Worm (Caenorhabditis elegans): Measurements from ENCODE around the gene F48B9.8.

F48B9.8 gene

DNA sequence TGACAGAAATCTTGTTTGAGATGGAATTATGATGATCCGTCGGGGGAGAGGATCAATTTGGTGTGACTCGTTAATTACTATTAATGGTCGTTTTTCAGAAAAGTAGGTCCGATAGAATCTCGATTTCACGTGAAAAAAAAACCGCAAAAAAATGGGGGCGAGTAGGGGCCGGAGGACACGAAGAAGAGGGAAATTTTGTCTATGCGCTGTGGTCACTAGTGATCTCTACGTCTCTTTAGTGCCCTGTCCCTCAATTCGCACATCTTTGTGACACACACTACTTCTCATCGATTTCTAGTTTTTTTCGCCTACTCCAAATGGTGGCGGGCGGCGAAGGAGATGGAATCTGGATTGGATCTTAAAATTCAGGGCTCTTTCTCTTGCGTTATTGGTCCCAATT is 35.6 kb downstream of the F48B9.8 start (continued):
- peak in 1 of 2 experiments; percentile 39 for TF ChIP-seq mdl-1 (tag; optimal IDR thresholded peaks at IDR 0.05)
- no peak for TF ChIP-seq nhr-11 (tag; optimal IDR thresholded peaks at IDR 0.05)
- no peak for TF ChIP-seq nhr-77 (tag; optimal IDR thresholded peaks at IDR 0.05)

ce11 chrX:2138923-2139322 is 37.3 kb downstream of the F48B9.8 start:
- no peak for TF ChIP-seq F44E2.7 (GFP tag; IDR thresholded peaks at IDR 0.05)
- TF ChIP-seq hlh-30 (tag; optimal IDR thresholded peaks at IDR 0.05; ENCODE audit: insufficient read depth) = peak; percentile 13
- no peak for TF ChIP-seq lim-7 (GFP tag; IDR thresholded peaks at IDR 0.05)
- no peak for TF ChIP-seq skn-1 (tag; optimal IDR thresholded peaks at IDR 0.05)
- TF ChIP-seq F10B5.3 (tag; optimal IDR thresholded peaks at IDR 0.05) = no peak
- no peak for TF ChIP-seq zag-1 (tag; optimal IDR thresholded peaks at IDR 0.05)
- TF ChIP-seq hlh-11 (tag; optimal IDR thresholded peaks at IDR 0.05) = peak; percentile 43
- TF ChIP-seq ZK337.2 (GFP tag; IDR thresholded peaks at IDR 0.05) = no peak
- TF ChIP-seq mdl-1 (tag; optimal IDR thresholded peaks at IDR 0.05) = peak in 1 of 2 experiments; percentile 15
- peak; percentile 58 for TF ChIP-seq nhr-11 (tag; optimal IDR thresholded peaks at IDR 0.05)
- peak; percentile 67 for TF ChIP-seq fkh-10 (GFP tag; optimal IDR thresholded peaks at IDR 0.05)
- peak in 1 of 2 experiments; percentile 10 for TF ChIP-seq daf-16 (GFP tag; optimal IDR thresholded peaks at IDR 0.05)
- no peak for TF ChIP-seq daf-16 (tag; optimal IDR thresholded peaks at IDR 0.05)
- peak in 1 of 2 experiments; percentile 9 for TF ChIP-seq hif-1 (tag; optimal IDR thresholded peaks at IDR 0.05)
- no peak for TF ChIP-seq php-3 (GFP tag; IDR thresholded peaks at IDR 0.05)
- TF ChIP-seq ZK546.5 (tag; optimal IDR thresholded peaks at IDR 0.05) = no peak
- no peak for TF ChIP-seq snpc-1.2 (GFP tag; IDR thresholded peaks at IDR 0.05)
- TF ChIP-seq unc-62 (GFP tag; optimal IDR thresholded peaks at IDR 0.05 in 1 of 2) = peak in 1 of 2 experiments; percentile 39
- TF ChIP-seq unc-62 (tag; optimal IDR thresholded peaks at IDR 0.05) = no peak
- TF ChIP-seq lin-15B (tag; optimal IDR thresholded peaks at IDR 0.05) = no peak
- TF ChIP-seq lir-3 (tag; optimal IDR thresholded peaks at IDR 0.05) = no peak
- no peak for TF ChIP-seq fos-1 (tag; optimal IDR thresholded peaks at IDR 0.05)

ce11 chrX:2136937-2137336 is 39.3 kb downstream of the F48B9.8 start:
- TF ChIP-seq hmg-1.1 (GFP tag; IDR thresholded peaks at IDR 0.05) (no peak), aha-1 (tag) (peak; percentile 95), lin-15B (tag; optimal IDR thresholded peaks at IDR 0.05) (no peak), lir-3 (tag; optimal IDR thresholded peaks at IDR 0.05) (no peak)

DNA sequence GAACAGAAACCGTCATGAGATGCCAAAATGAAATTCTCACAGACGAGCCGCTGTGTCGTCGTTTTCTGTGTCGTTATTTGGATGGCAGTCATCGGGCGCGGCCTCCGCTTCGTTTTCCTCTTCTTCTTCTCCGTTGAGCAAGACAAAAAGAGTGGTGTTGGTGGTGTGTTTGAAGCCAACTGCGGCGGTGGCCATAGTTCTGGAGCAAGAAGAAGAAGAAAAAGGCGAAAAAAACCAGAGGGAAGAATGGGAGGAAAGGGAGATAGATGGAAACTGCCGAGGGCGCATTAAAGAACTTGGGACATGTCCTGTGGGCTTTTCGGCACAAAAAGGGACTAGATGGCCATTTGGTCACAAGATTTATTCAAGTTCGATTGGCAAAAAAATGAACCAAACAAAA is 44.6 kb downstream of the F48B9.8 start, which contains the start of gene F53B1.9:
Gene F53B1.9, minus strand, starts transcription at position 195 of the 400 bp plus-strand sequence.
- TF ChIP-seq Y48G9A.11 (GFP tag; IDR thresholded peaks at IDR 0.05) = no peak
- no peak for TF ChIP-seq egl-43 (GFP tag; IDR thresholded peaks at IDR 0.05)
- TF ChIP-seq lsy-2 (tag; optimal IDR thresholded peaks at IDR 0.05) = no peak
- TF ChIP-seq hmg-1.1 (GFP tag; IDR thresholded peaks at IDR 0.05) = 0 out of 2 replicates have a peak, but pooled peaks have one; percentile 9
- TF ChIP-seq lin-39 (tag; optimal IDR thresholded peaks at IDR 0.05) = no peak
- TF ChIP-seq mes-2 (tag; optimal IDR thresholded peaks at IDR 0.05; ENCODE audit: poor library complexity, severe bottlenecking) = peak; percentile 6
- TF ChIP-seq nhr-42 (GFP tag; IDR thresholded peaks at IDR 0.05) = no peak
- no peak for TF ChIP-seq rbr-2 (tag; optimal IDR thresholded peaks at IDR 0.05)
- no peak for TF ChIP-seq lir-3 (tag; optimal IDR thresholded peaks at IDR 0.05)
- no peak for TF ChIP-seq lin-1 (GFP tag; IDR thresholded peaks at IDR 0.05)
- no peak for TF ChIP-seq T26A8.4 (GFP tag; IDR thresholded peaks at IDR 0.05)
- TF ChIP-seq ceh-32 (tag; optimal IDR thresholded peaks at IDR 0.05; ENCODE audit: poor library complexity) = no peak
- no peak for TF ChIP-seq nhr-6 (tag; optimal IDR thresholded peaks at IDR 0.05)
- no peak for TF ChIP-seq ceh-28 (tag; optimal IDR thresholded peaks at IDR 0.05)
- TF ChIP-seq attf-4 (tag; optimal IDR thresholded peaks at IDR 0.05) = no peak
- no peak for TF ChIP-seq pqm-1 (tag; optimal IDR thresholded peaks at IDR 0.05)
- TF ChIP-seq Y105C5A.15 (GFP tag; IDR thresholded peaks at IDR 0.05) = no peak
- no peak for TF ChIP-seq mxl-2 (GFP tag; conservative IDR thresholded peaks at IDR 0.05)
- no peak for TF ChIP-seq F49E8.2 (tag; optimal IDR thresholded peaks at IDR 0.05; ENCODE audit: borderline replicate concordance)
- TF ChIP-seq arid-1 (GFP tag; conservative IDR thresholded peaks at IDR 0.05) = no peak
- no peak for TF ChIP-seq mdt-29 (GFP tag; IDR thresholded peaks at IDR 0.05)
- TF ChIP-seq set-16 (GFP tag; IDR thresholded peaks at IDR 0.05) = peak; percentile 8; the same call in 1 of the 2 replicates
- no peak for TF ChIP-seq T20F7.1 (GFP tag; optimal IDR thresholded peaks at IDR 0.05)
- TF ChIP-seq F37D6.2 (tag; optimal IDR thresholded peaks at IDR 0.05) = no peak
- TF ChIP-seq hlh-30 (tag; optimal IDR thresholded peaks at IDR 0.05; ENCODE audit: insufficient read depth) = peak; percentile 17
- no peak for TF ChIP-seq lim-7 (GFP tag; IDR thresholded peaks at IDR 0.05)

Measured in whole organism, L4 larva.